Worm (Caenorhabditis elegans) whole organism, L4 larva: ENCODE results near the gene C56A3.8.

Experiments
- D1046.2 ChIP-seq: fragments of 200-800 bp; sonication (Bioruptor generic); IDR thresholded peaks from 2 replicates; pipeline ENCODE4 v1.3.6; 2022; ENCODE audit warnings: missing genetic modification characterization, missing compliant biosample characterization
- F26F4.8 ChIP-seq: fragments of 200-800 bp; sonication (Bioruptor generic); conservative IDR thresholded peaks from 2 replicates; pipeline ENCODE4 v1.3.6; 2022; ENCODE audit warnings: missing genetic modification characterization, missing compliant biosample characterization
- F49E8.2 ChIP-seq: sonication (generic microtip); optimal IDR thresholded peaks from 2 replicates; lab custom pipeline; 2016; ENCODE audit warnings: missing compliant biosample characterization, mild to moderate bottlenecking, missing genetic modification characterization, borderline replicate concordance
- R02D3.7 ChIP-seq: fragments of 150-350 bp; sonication (generic microtip); optimal IDR thresholded peaks from 3 replicates; lab custom pipeline; 2014; ENCODE audit warnings: missing biosample characterization, missing genetic modification characterization
- Y5F2A.4 ChIP-seq: fragments of 200-800 bp; sonication (Bioruptor generic); optimal IDR thresholded peaks from 2 replicates; lab custom pipeline; 2018; ENCODE audit warnings: mild to moderate bottlenecking, missing genetic modification characterization, missing compliant biosample characterization
- Y75B8A.6 ChIP-seq: fragments of 200-800 bp; sonication (Bioruptor generic); IDR thresholded peaks from 2 replicates; pipeline ENCODE4 v1.3.6; 2022; ENCODE audit warnings: missing genetic modification reagents, missing genetic modification characterization, missing compliant biosample characterization
- ZK337.2 ChIP-seq: fragments of 200-800 bp; sonication (Bioruptor generic); IDR thresholded peaks from 2 replicates; pipeline ENCODE4 v1.3.6; 2022; ENCODE audit warnings: missing genetic modification reagents, missing genetic modification characterization, missing compliant biosample characterization
- ZK546.5 ChIP-seq, 2 experiments: sonication (generic microtip); optimal IDR thresholded peaks; 2 replicates each; lab custom pipeline; 2017; ENCODE audit warnings: missing biosample characterization in 2 of 2, missing genetic modification characterization in 2 of 2
- aha-1 ChIP-seq: fragments of 150-350 bp; peaks from one replicate; lab custom pipeline; 2014; ENCODE audit warnings: missing biosample characterization, missing genetic modification characterization
- attf-4 ChIP-seq: sonication (generic microtip); optimal IDR thresholded peaks from 3 replicates; lab custom pipeline; 2017; ENCODE audit warnings: missing biosample characterization, missing genetic modification characterization
- ceh-28 ChIP-seq: fragments of 150-350 bp; optimal IDR thresholded peaks from 2 replicates; lab custom pipeline; 2014; ENCODE audit warnings: missing biosample characterization, missing genetic modification reagents, missing genetic modification characterization
- ceh-44 ChIP-seq: fragments of 200-800 bp; sonication (Bioruptor generic); IDR thresholded peaks from 2 replicates; pipeline ENCODE4 v1.3.6; 2022; ENCODE audit warnings: missing genetic modification reagents, missing genetic modification characterization, missing compliant biosample characterization
- ceh-62 ChIP-seq: sonication (generic microtip); optimal IDR thresholded peaks from 2 replicates; lab custom pipeline; 2017; ENCODE audit warnings: missing biosample characterization, missing genetic modification characterization
- cey-2 ChIP-seq: sonication (generic microtip); optimal IDR thresholded peaks from 3 replicates; lab custom pipeline; 2017; ENCODE audit warnings: missing genetic modification characterization, mild to moderate bottlenecking, missing compliant biosample characterization, antibody characterized with exemption, borderline replicate concordance; ENCODE audit not compliant: insufficient read depth
- daf-12 ChIP-seq: fragments of 150-350 bp; optimal IDR thresholded peaks from 2 replicates; lab custom pipeline; 2014; ENCODE audit warnings: missing biosample characterization, missing genetic modification reagents, missing genetic modification characterization
- daf-16 ChIP-seq, 3 experiments: sonication (generic microtip); optimal IDR thresholded peaks; 2 replicates each; lab custom pipeline; 2016 to 2017; ENCODE audit warnings: missing genetic modification characterization in 3 of 3, missing genetic modification reagents in 3 of 3, mild to moderate bottlenecking in 2 of 3, missing compliant biosample characterization in 2 of 3, missing biosample characterization in 1 of 3, moderate library complexity in 1 of 3
- daf-19 ChIP-seq: fragments of 200-800 bp; sonication (Bioruptor generic); conservative IDR thresholded peaks from 2 replicates; pipeline ENCODE4 v1.3.6; 2022; ENCODE audit warnings: missing genetic modification characterization, missing compliant biosample characterization
- dmd-9 ChIP-seq: fragments of 200-800 bp; sonication (Bioruptor generic); IDR thresholded peaks from 2 replicates; pipeline ENCODE4 v1.3.6; 2022; ENCODE audit warnings: missing genetic modification reagents, missing genetic modification characterization, missing compliant biosample characterization
- dpl-1 ChIP-seq: fragments of 150-350 bp; optimal IDR thresholded peaks from 2 replicates; lab custom pipeline; 2014; ENCODE audit warnings: missing biosample characterization, missing genetic modification reagents, missing genetic modification characterization
- duxl-1 ChIP-seq: sonication (generic microtip); optimal IDR thresholded peaks from 2 replicates; lab custom pipeline; 2016; ENCODE audit warnings: mild to moderate bottlenecking, missing genetic modification characterization, moderate library complexity, missing compliant biosample characterization; ENCODE audit not compliant: poor library complexity
- egl-43 ChIP-seq: fragments of 200-800 bp; sonication (Bioruptor generic); IDR thresholded peaks from 2 replicates; pipeline ENCODE4 v1.3.6; 2022; ENCODE audit warnings: missing genetic modification reagents, missing genetic modification characterization, missing compliant biosample characterization
- fkh-10 ChIP-seq: fragments of 150-350 bp; optimal IDR thresholded peaks from 2 replicates; lab custom pipeline; 2014; ENCODE audit warnings: missing biosample characterization, missing genetic modification reagents, missing genetic modification characterization
- fos-1 ChIP-seq: fragments of 150-350 bp; optimal IDR thresholded peaks from 2 replicates; lab custom pipeline; 2014; ENCODE audit warnings: missing biosample characterization, missing genetic modification characterization
- gei-8 ChIP-seq: fragments of 200-800 bp; sonication (Bioruptor generic); optimal IDR thresholded peaks from 2 replicates; lab custom pipeline; 2018; ENCODE audit warnings: mild to moderate bottlenecking, missing genetic modification characterization, missing compliant biosample characterization
- hif-1 ChIP-seq, 2 experiments: sonication (generic microtip); optimal IDR thresholded peaks; 2 replicates each; lab custom pipeline; 2016 to 2017; ENCODE audit warnings: missing compliant biosample characterization in 2 of 2, missing genetic modification characterization in 2 of 2, missing genetic modification reagents in 2 of 2, missing genotype in 2 of 2, mild to moderate bottlenecking in 1 of 2
- hlh-11 ChIP-seq: fragments of 200-800 bp; sonication (Bioruptor generic); optimal IDR thresholded peaks from 2 replicates; lab custom pipeline; 2018; ENCODE audit warnings: mild to moderate bottlenecking, missing genetic modification characterization, missing compliant biosample characterization
- hlh-30 ChIP-seq: sonication (generic microtip); optimal IDR thresholded peaks from 2 replicates; lab custom pipeline; 2017; ENCODE audit warnings: antibody characterized with exemption, mild to moderate bottlenecking, missing genetic modification characterization, missing compliant biosample characterization; ENCODE audit not compliant: insufficient read depth
- hmg-1.1 ChIP-seq: fragments of 200-800 bp; sonication (Bioruptor generic); IDR thresholded peaks from 2 replicates; pipeline ENCODE4 v1.3.6; 2022; ENCODE audit warnings: missing genetic modification reagents, missing genetic modification characterization, missing compliant biosample characterization
- lim-7 ChIP-seq: fragments of 200-800 bp; sonication (Bioruptor generic); IDR thresholded peaks from 2 replicates; pipeline ENCODE4 v1.3.6; 2022; ENCODE audit warnings: missing genetic modification characterization, missing compliant biosample characterization
- lin-1 ChIP-seq: fragments of 200-800 bp; sonication (Bioruptor generic); IDR thresholded peaks from 2 replicates; pipeline ENCODE4 v1.3.6; 2022; ENCODE audit warnings: missing genetic modification reagents, missing genetic modification characterization, missing compliant biosample characterization
- lin-38 ChIP-seq: fragments of 200-800 bp; sonication (Bioruptor generic); IDR thresholded peaks from 2 replicates; pipeline ENCODE4 v1.3.6; 2022; ENCODE audit warnings: missing genetic modification reagents, missing genetic modification characterization, missing compliant biosample characterization
- lin-39 ChIP-seq: fragments of 150-350 bp; optimal IDR thresholded peaks from 2 replicates; lab custom pipeline; 2014; ENCODE audit warnings: missing biosample characterization, missing genetic modification reagents, missing genetic modification characterization
- madf-5 ChIP-seq, 2 experiments: fragments of 200-800 bp; sonication (Bioruptor generic); IDR thresholded peaks; 2 replicates each; pipeline ENCODE4 v1.3.6; 2022; ENCODE audit warnings: missing compliant biosample characterization in 2 of 2, missing genetic modification characterization in 2 of 2
- mep-1 ChIP-seq: fragments of 150-350 bp; sonication (generic microtip); optimal IDR thresholded peaks from 3 replicates; lab custom pipeline; 2014; ENCODE audit warnings: missing biosample characterization, missing genetic modification characterization
- mxl-3 ChIP-seq: fragments of 200-800 bp; sonication (Bioruptor generic); optimal IDR thresholded peaks from 2 replicates; lab custom pipeline; 2018; ENCODE audit warnings: mild to moderate bottlenecking, missing genetic modification characterization, missing compliant biosample characterization
- nhr-102 ChIP-seq: sonication (generic microtip); optimal IDR thresholded peaks from 2 replicates; lab custom pipeline; 2016; ENCODE audit warnings: mild to moderate bottlenecking, missing genetic modification characterization, moderate library complexity, missing compliant biosample characterization
- nhr-11 ChIP-seq: fragments of 150-350 bp; optimal IDR thresholded peaks from 2 replicates; lab custom pipeline; 2014; ENCODE audit warnings: missing biosample characterization, missing genetic modification characterization
- nhr-111 ChIP-seq: fragments of 200-800 bp; sonication (Bioruptor generic); optimal IDR thresholded peaks from 2 replicates; lab custom pipeline; 2018; ENCODE audit warnings: mild to moderate bottlenecking, missing genetic modification characterization, missing compliant biosample characterization
- nhr-237 ChIP-seq: sonication (generic microtip); optimal IDR thresholded peaks from 2 replicates; lab custom pipeline; 2017; ENCODE audit warnings: missing biosample characterization, missing genetic modification characterization
- nhr-25 ChIP-seq: sonication (generic microtip); optimal IDR thresholded peaks from 2 replicates; lab custom pipeline; 2017; ENCODE audit warnings: missing genetic modification characterization, mild to moderate bottlenecking, missing compliant biosample characterization, antibody characterized with exemption, moderate library complexity, borderline replicate concordance; ENCODE audit not compliant: insufficient read depth
- nhr-42 ChIP-seq: fragments of 200-800 bp; sonication (Bioruptor generic); IDR thresholded peaks from 2 replicates; pipeline ENCODE4 v1.3.6; 2022; ENCODE audit warnings: missing genetic modification characterization, missing compliant biosample characterization
- rbr-2 ChIP-seq: sonication (generic microtip); optimal IDR thresholded peaks from 2 replicates; lab custom pipeline; 2016; ENCODE audit warnings: missing genotype, missing genetic modification characterization, missing compliant biosample characterization
- saeg-2 ChIP-seq: fragments of 200-800 bp; sonication (Bioruptor generic); IDR thresholded peaks from 2 replicates; pipeline ENCODE4 v1.3.6; 2022; ENCODE audit warnings: missing genetic modification reagents, missing genetic modification characterization, missing compliant biosample characterization
- skn-1 ChIP-seq: fragments of 150-350 bp; optimal IDR thresholded peaks from 2 replicates; lab custom pipeline; 2014; ENCODE audit warnings: missing biosample characterization, missing genetic modification characterization
- snpc-4 ChIP-seq: fragments of 150-350 bp; optimal IDR thresholded peaks from 2 replicates; lab custom pipeline; 2014; ENCODE audit warnings: missing biosample characterization, missing genetic modification characterization
- spr-1 ChIP-seq: sonication (generic microtip); optimal IDR thresholded peaks from 2 replicates; lab custom pipeline; 2016; ENCODE audit warnings: mild to moderate bottlenecking, missing genetic modification characterization, missing compliant biosample characterization
- unc-39 ChIP-seq: sonication (generic microtip); optimal IDR thresholded peaks from 2 replicates; lab custom pipeline; 2017; ENCODE audit warnings: missing biosample characterization, missing genetic modification characterization
- unc-62 ChIP-seq, 3 experiments: fragments of 150-350 bp in 1 of 3; sonication (generic microtip); optimal IDR thresholded peaks in 2 of 3; peaks in 1 of 3; 1 replicate in 1 of 3; 2 replicates in 2 of 3; lab custom pipeline; 2014 to 2017; ENCODE audit warnings: missing biosample characterization in 3 of 3, missing genetic modification characterization in 3 of 3, missing genetic modification reagents in 3 of 3, missing genotype in 1 of 3
- zip-11 ChIP-seq: fragments of 200-800 bp; sonication (Bioruptor generic); IDR thresholded peaks from 2 replicates; pipeline ENCODE4 v1.3.6; 2022; ENCODE audit warnings: missing genetic modification characterization, missing compliant biosample characterization
- zip-2 ChIP-seq: fragments of 150-350 bp; optimal IDR thresholded peaks from 2 replicates; lab custom pipeline; 2014; ENCODE audit warnings: missing biosample characterization, missing genetic modification characterization
- ztf-11 ChIP-seq: fragments of 150-350 bp; optimal IDR thresholded peaks from 2 replicates; lab custom pipeline; 2014; ENCODE audit warnings: missing biosample characterization, missing genetic modification characterization

C56A3.8 gene

ce11 chrV:13568533-13568932 lies 8.5 kb downstream of the C56A3.8 start, which contains the start of the genes nuaf-1 and bir-2 (continued):
- TF ChIP-seq ztf-11 (no peak), ceh-28 (tag; lab: Kevin White, UChicago) (no peak), daf-19 (GFP tag; lab: Robert Waterston, UW) (no peak), mep-1 (peak; percentile 53), unc-39 (tag; lab: Kevin White, UChicago) (no peak), aha-1 (tag; lab: Kevin White, UChicago) (peak; percentile 86), fos-1 (tag; lab: Kevin White, UChicago) (no peak), nhr-237 (no peak), ceh-62 (tag; lab: Kevin White, UChicago) (no peak), D1046.2 (GFP tag; lab: Robert Waterston, UW) (no peak), daf-16 (GFP tag; optimal IDR thresholded peaks at IDR 0.05; lab: Kevin White, UChicago) (no peak), daf-16 (tag; optimal IDR thresholded peaks at IDR 0.05; lab: Kevin White, UChicago) (peak; percentile 12), lin-39 (no peak), Y75B8A.6 (GFP tag; lab: Robert Waterston, UW) (no peak), gei-8 (GFP tag; lab: Kevin White, UChicago) (no peak), dpl-1 (peak; percentile 81), R02D3.7 (tag; lab: Kevin White, UChicago) (no peak), nhr-25 (tag; lab: Kevin White, UChicago) (no peak), duxl-1 (tag; lab: Kevin White, UChicago) (no peak), attf-4 (tag; lab: Kevin White, UChicago) (no peak), ZK546.5 (tag; optimal IDR thresholded peaks at IDR 0.05; lab: Kevin White, UChicago) (no peak), dmd-9 (no peak), F26F4.8 (no peak), hlh-30 (tag; lab: Kevin White, UChicago) (peak; percentile 51), fkh-10 (no peak), nhr-102 (tag; lab: Kevin White, UChicago) (no peak), cey-2 (tag; lab: Kevin White, UChicago) (no peak), lin-1 (GFP tag; lab: Robert Waterston, UW) (no peak), ceh-44 (GFP tag; lab: Robert Waterston, UW) (no peak), egl-43 (GFP tag; lab: Robert Waterston, UW) (no peak), unc-62 (GFP tag; optimal IDR thresholded peaks at IDR 0.05 in 1 of 2; lab: Kevin White, UChicago) (no peak), unc-62 (tag; optimal IDR thresholded peaks at IDR 0.05; lab: Kevin White, UChicago) (no peak), nhr-42 (GFP tag; lab: Robert Waterston, UW) (no peak), daf-12 (no peak), hif-1 (tag; optimal IDR thresholded peaks at IDR 0.05; lab: Kevin White, UChicago) (peak in 1 of 2 experiments; percentile 4), madf-5 (GFP tag; IDR thresholded peaks at IDR 0.05; lab: Robert Waterston, UW) (no peak), zip-2 (tag; lab: Kevin White, UChicago) (no peak), skn-1 (tag; lab: Kevin White, UChicago) (no peak), lin-38 (GFP tag; lab: Robert Waterston, UW) (peak; percentile 95), nhr-11 (tag; lab: Kevin White, UChicago) (no peak), hmg-1.1 (GFP tag; lab: Robert Waterston, UW) (0 out of 2 replicates have a peak, but pooled peaks have one; percentile 19), rbr-2 (no peak), mxl-3 (GFP tag; lab: Kevin White, UChicago) (no peak), F49E8.2 (no peak), ZK337.2 (GFP tag; lab: Robert Waterston, UW) (no peak), Y5F2A.4 (GFP tag; lab: Kevin White, UChicago) (no peak), snpc-4 (no peak), saeg-2 (GFP tag; lab: Robert Waterston, UW) (no peak), hlh-11 (tag; lab: Kevin White, UChicago) (peak; percentile 39), spr-1 (tag; lab: Kevin White, UChicago) (no peak), zip-11 (GFP tag; lab: Robert Waterston, UW) (no peak), nhr-111 (GFP tag; lab: Kevin White, UChicago) (no peak), lim-7 (GFP tag; lab: Robert Waterston, UW) (no peak)
